Worm (Caenorhabditis elegans): ENCODE data around the gene Y70G10A.3.

Gene Y70G10A.3

DNA sequence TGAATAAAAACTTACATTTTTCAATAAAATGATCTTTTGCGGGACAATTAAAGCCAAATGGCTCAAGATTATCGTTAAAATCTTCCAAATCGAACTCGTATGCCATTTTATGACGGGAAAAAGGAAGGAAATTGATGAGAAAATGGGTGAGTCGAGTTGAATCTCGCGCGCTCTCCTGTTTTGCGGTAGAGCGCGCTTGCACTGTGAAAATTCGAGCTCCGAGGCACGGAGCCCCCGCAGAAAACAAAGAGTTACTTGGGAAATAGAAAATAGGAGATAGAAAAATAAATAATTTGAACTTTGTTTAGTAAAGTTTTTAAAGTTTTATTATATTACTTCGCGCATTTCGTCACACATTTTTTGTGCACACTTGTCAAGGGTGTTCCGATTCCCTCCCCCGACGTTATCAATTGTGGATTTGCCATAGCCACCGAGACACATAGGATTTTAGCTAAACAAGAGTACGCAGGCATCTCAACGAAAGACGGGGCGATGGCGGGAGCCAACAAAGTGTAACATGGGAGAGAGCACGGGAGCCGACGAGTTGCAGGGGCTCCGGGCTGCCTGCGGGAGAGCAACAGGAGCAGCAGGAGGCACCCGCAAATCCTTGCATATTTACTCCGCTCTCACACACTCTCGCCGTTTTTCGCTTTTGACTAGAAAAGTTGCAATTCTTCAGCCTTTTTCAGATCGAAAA lies 9.7 kb downstream of the Y70G10A.3 start, which contains the start of the genes div-1 and cor-1 (continued):
- TF ChIP-seq ztf-11 (tag; optimal IDR thresholded peaks at IDR 0.05) (no peak), ceh-88 (GFP tag; IDR thresholded peaks at IDR 0.05) (no peak), fkh-4 (tag; optimal IDR thresholded peaks at IDR 0.05; ENCODE audit: borderline replicate concordance) (no peak), snu-23 (GFP tag; optimal IDR thresholded peaks at IDR 0.05) (peak; percentile 32), efl-1 (optimal IDR thresholded peaks at IDR 0.05) (peak; percentile 76 to 90), efl-1 (GFP tag; optimal IDR thresholded peaks at IDR 0.05 in 1 of 2) (peak; percentile 87 to 99), pqm-1 (tag; optimal IDR thresholded peaks at IDR 0.05) (no peak), mab-9 (GFP tag; IDR thresholded peaks at IDR 0.05) (no peak), irx-1 (tag; optimal IDR thresholded peaks at IDR 0.05) (no peak), sox-4 (tag; optimal IDR thresholded peaks at IDR 0.05) (no peak), rnt-1 (tag; optimal IDR thresholded peaks at IDR 0.05) (peak; percentile 48), Y116A8C.19 (tag; optimal IDR thresholded peaks at IDR 0.05; ENCODE audit: borderline replicate concordance) (no peak), elt-3 (tag; optimal IDR thresholded peaks at IDR 0.05) (no peak), hlh-4 (tag; optimal IDR thresholded peaks at IDR 0.05) (no peak), isw-1 (GFP tag; IDR thresholded peaks at IDR 0.05) (peak; percentile 16; the same call in 1 of the 2 replicates), nhr-84 (tag; optimal IDR thresholded peaks at IDR 0.05) (no peak), zip-4 (GFP tag; optimal IDR thresholded peaks at IDR 0.05) (no peak), hpl-2 (GFP tag; optimal IDR thresholded peaks at IDR 0.05) (no peak), tlp-1 (tag; optimal IDR thresholded peaks at IDR 0.05) (no peak), ces-1 (GFP tag; optimal IDR thresholded peaks at IDR 0.05) (no peak), sup-37 (GFP tag; optimal IDR thresholded peaks at IDR 0.05) (no peak), F16B12.6 (tag; optimal IDR thresholded peaks at IDR 0.05) (peak; percentile 39), swsn-7 (tag; optimal IDR thresholded peaks at IDR 0.05) (peak; percentile 31), ceh-63 (GFP tag; optimal IDR thresholded peaks at IDR 0.05) (no peak), nhr-20 (tag; optimal IDR thresholded peaks at IDR 0.05) (peak; percentile 5), lin-14 (GFP tag; optimal IDR thresholded peaks at IDR 0.05) (peak; percentile 66), ets-5 (GFP tag; IDR thresholded peaks at IDR 0.05) (no peak), efl-3 (GFP tag; optimal IDR thresholded peaks at IDR 0.05) (no peak), lin-15B (tag; optimal IDR thresholded peaks at IDR 0.05) (peak; percentile 34), vab-15 (tag; optimal IDR thresholded peaks at IDR 0.05) (no peak), lin-35 (GFP tag; optimal IDR thresholded peaks at IDR 0.05) (peak; percentile 86 to 93), alr-1 (tag; optimal IDR thresholded peaks at IDR 0.05; ENCODE audit: borderline replicate concordance) (no peak), unc-86 (tag; optimal IDR thresholded peaks at IDR 0.05) (no peak), lin-39 (tag; optimal IDR thresholded peaks at IDR 0.05) (no peak), mdl-1 (tag; optimal IDR thresholded peaks at IDR 0.05) (no peak)

DNA sequence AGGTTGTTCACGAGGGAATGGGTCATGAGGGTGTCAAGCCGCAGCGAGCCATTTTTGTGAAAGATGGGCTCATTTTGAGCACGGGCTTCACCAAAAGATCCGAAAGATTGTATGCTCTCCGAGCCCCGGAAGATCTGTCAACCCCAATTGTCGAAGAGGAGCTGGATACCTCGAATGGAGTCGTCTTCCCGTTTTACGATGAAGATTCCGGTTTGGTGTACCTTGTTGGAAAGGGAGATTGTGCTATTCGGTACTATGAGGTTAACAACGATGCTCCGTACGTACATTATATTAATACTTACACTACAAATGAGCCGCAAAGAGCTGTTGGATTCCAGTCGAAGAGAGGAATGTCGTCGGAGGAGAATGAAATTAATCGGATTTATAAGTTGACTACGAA lies 12.2 kb downstream of the Y70G10A.3 start:
- no peak for TF ChIP-seq zip-4 (GFP tag; optimal IDR thresholded peaks at IDR 0.05)
- TF ChIP-seq elt-2 (tag; optimal IDR thresholded peaks at IDR 0.05) = no peak
- TF ChIP-seq mep-1 (tag; optimal IDR thresholded peaks at IDR 0.05) = no peak
- TF ChIP-seq alr-1 (tag; optimal IDR thresholded peaks at IDR 0.05; ENCODE audit: borderline replicate concordance) = no peak
- no peak for TF ChIP-seq blmp-1 (tag; optimal IDR thresholded peaks at IDR 0.05)
- TF ChIP-seq egl-27 (tag; optimal IDR thresholded peaks at IDR 0.05) = no peak
- TF ChIP-seq pag-3 (tag; optimal IDR thresholded peaks at IDR 0.05; ENCODE audit: borderline replicate concordance, insufficient read depth) = no peak
- TF ChIP-seq lin-15B (tag; optimal IDR thresholded peaks at IDR 0.05) = no peak
- no peak for TF ChIP-seq ceh-90 (tag; optimal IDR thresholded peaks at IDR 0.05)
- no peak for TF ChIP-seq lin-13 (GFP tag; optimal IDR thresholded peaks at IDR 0.05)
- TF ChIP-seq efl-3 (GFP tag; optimal IDR thresholded peaks at IDR 0.05) = no peak
- TF ChIP-seq tlp-1 (tag; optimal IDR thresholded peaks at IDR 0.05) = no peak
- TF ChIP-seq unc-62 (GFP tag; optimal IDR thresholded peaks at IDR 0.05) = no peak
